Fruit fly (Drosophila melanogaster) whole organism, embryonic: Measurements from ENCODE around the gene CCDC53.

Source experiments
- ATbp ChIP-seq: fragments of 200-800 bp; sonication (Bioruptor generic); optimal IDR thresholded peaks from 2 replicates; lab custom pipeline; 2017; ENCODE audit warnings: missing biosample characterization, mild to moderate bottlenecking, missing genetic modification characterization, missing genetic modification reagents
- Antp ChIP-seq: fragments of 200-800 bp; sonication (Bioruptor generic); optimal IDR thresholded peaks from 3 replicates; lab custom pipeline; 2016; ENCODE audit warnings: missing biosample characterization, missing genetic modification characterization
- Atf-2 ChIP-seq: fragments of 200-800 bp; sonication (Bioruptor generic); optimal IDR thresholded peaks from 2 replicates; lab custom pipeline; 2016; ENCODE audit warnings: missing biosample characterization, missing genetic modification characterization
- B-H2 ChIP-seq: fragments of 200-800 bp; sonication (Bioruptor generic); optimal IDR thresholded peaks from 2 replicates; lab custom pipeline; 2018; ENCODE audit warnings: missing biosample characterization, mild to moderate bottlenecking, missing genetic modification characterization
- CG10321 ChIP-seq: fragments of 200-800 bp; sonication (Bioruptor generic); IDR thresholded peaks from 2 replicates; pipeline ENCODE4 v1.3.6; 2022; ENCODE audit warnings: missing biosample characterization, missing genetic modification characterization
- CG11723 ChIP-seq: fragments of 200-800 bp; sonication (Bioruptor generic); optimal IDR thresholded peaks from 2 replicates; lab custom pipeline; 2017; ENCODE audit warnings: missing biosample characterization, mild to moderate bottlenecking, missing genetic modification characterization
- CG13424 ChIP-seq: fragments of 200-800 bp; sonication (Bioruptor generic); optimal IDR thresholded peaks from 2 replicates; lab custom pipeline; 2019; ENCODE audit warnings: missing biosample characterization, mild to moderate bottlenecking, missing genetic modification characterization, moderate library complexity
- CG14710 ChIP-seq: fragments of 200-800 bp; sonication (Bioruptor generic); optimal IDR thresholded peaks from 3 replicates; lab custom pipeline; 2019; ENCODE audit warnings: missing biosample characterization, mild to moderate bottlenecking, missing genetic modification characterization, moderate library complexity
- CG17359 ChIP-seq: fragments of 200-800 bp; sonication (Bioruptor generic); optimal IDR thresholded peaks from 3 replicates; lab custom pipeline; 2018; ENCODE audit warnings: missing biosample characterization, mild to moderate bottlenecking, missing genetic modification characterization, moderate library complexity
- CG31365 ChIP-seq: fragments of 200-800 bp; sonication (Bioruptor generic); optimal IDR thresholded peaks from 2 replicates; lab custom pipeline; 2018; ENCODE audit warnings: missing biosample characterization, mild to moderate bottlenecking, missing genetic modification characterization
- CG31441 ChIP-seq: fragments of 200-800 bp; sonication (Bioruptor generic); IDR thresholded peaks from 2 replicates; pipeline ENCODE4 v1.3.6; 2022; ENCODE audit warnings: missing biosample characterization, missing genetic modification characterization
- CG32532 ChIP-seq: fragments of 200-800 bp; sonication (Bioruptor generic); IDR thresholded peaks from 2 replicates; pipeline ENCODE4 v1.3.6; 2022; ENCODE audit warnings: missing biosample characterization, missing genetic modification characterization
- CG3995 ChIP-seq: fragments of 200-800 bp; sonication (Bioruptor generic); optimal IDR thresholded peaks from 3 replicates; lab custom pipeline; 2016; ENCODE audit warnings: missing biosample characterization, missing genetic modification characterization
- CG42726 ChIP-seq: fragments of 200-800 bp; sonication (Bioruptor generic); IDR thresholded peaks from 2 replicates; pipeline ENCODE4 v1.3.6; 2022; ENCODE audit warnings: missing biosample characterization, missing genetic modification characterization; ENCODE audit not compliant: partially characterized antibody
- CG4820 ChIP-seq: fragments of 200-800 bp; sonication (Bioruptor generic); optimal IDR thresholded peaks from 3 replicates; lab custom pipeline; 2016; ENCODE audit warnings: missing biosample characterization, missing genetic modification characterization
- CG6854 ChIP-seq: fragments of 200-800 bp; sonication (Bioruptor generic); optimal IDR thresholded peaks from 3 replicates; lab custom pipeline; 2017; ENCODE audit warnings: missing biosample characterization, mild to moderate bottlenecking, missing genetic modification characterization
- CG7786 ChIP-seq: fragments of 200-800 bp; sonication (Bioruptor generic); optimal IDR thresholded peaks from 2 replicates; lab custom pipeline; 2016; ENCODE audit warnings: missing biosample characterization, missing genetic modification characterization
- CG7963 ChIP-seq: fragments of 200-800 bp; sonication (Bioruptor generic); IDR thresholded peaks from 3 replicates; pipeline ENCODE4 v1.3.6; 2022; ENCODE audit warnings: missing biosample characterization, missing genetic modification characterization; ENCODE audit not compliant: partially characterized antibody
- CG7987 ChIP-seq: fragments of 200-800 bp; sonication (Bioruptor generic); optimal IDR thresholded peaks from 2 replicates; lab custom pipeline; 2018; ENCODE audit warnings: missing biosample characterization, mild to moderate bottlenecking, missing genetic modification characterization, moderate library complexity
- CG8290 ChIP-seq, 3 experiments: fragments of 200-800 bp; sonication (Bioruptor generic); optimal IDR thresholded peaks; 2 replicates each; lab custom pipeline; 2016 to 2019; ENCODE audit warnings: missing biosample characterization in 3 of 3, missing genetic modification characterization in 3 of 3, mild to moderate bottlenecking in 2 of 3, moderate library complexity in 1 of 3
- CG9727 ChIP-seq: fragments of 200-800 bp; sonication (Bioruptor generic); optimal IDR thresholded peaks from 3 replicates; lab custom pipeline; 2017; ENCODE audit warnings: missing biosample characterization, mild to moderate bottlenecking, missing genetic modification characterization
- CTCF ChIP-seq: fragments of 200-800 bp; sonication (Bioruptor generic); optimal IDR thresholded peaks from 2 replicates; lab custom pipeline; 2017; ENCODE audit warnings: missing biosample characterization, mild to moderate bottlenecking, missing genetic modification characterization, moderate library complexity
- Doc3 ChIP-seq: fragments of 200-800 bp; sonication (Bioruptor generic); IDR thresholded peaks from 3 replicates; pipeline ENCODE4 v1.3.6; 2022; ENCODE audit warnings: missing biosample characterization, missing genetic modification characterization; ENCODE audit not compliant: partially characterized antibody
- GATAe ChIP-seq: fragments of 200-800 bp; sonication (Bioruptor generic); conservative IDR thresholded peaks from 2 replicates; pipeline ENCODE4 v1.3.6; 2022; ENCODE audit warnings: missing biosample characterization, missing genetic modification characterization
- Hmx ChIP-seq: fragments of 200-800 bp; sonication (Bioruptor generic); optimal IDR thresholded peaks from 2 replicates; lab custom pipeline; 2016; ENCODE audit warnings: missing biosample characterization, missing genetic modification characterization
- Hr3 ChIP-seq: fragments of 200-800 bp; sonication (Bioruptor generic); optimal IDR thresholded peaks from 3 replicates; lab custom pipeline; 2016; ENCODE audit warnings: missing biosample characterization, missing genetic modification characterization
- Med ChIP-seq: fragments of 200-800 bp; sonication (Bioruptor generic); peaks from one replicate; lab custom pipeline; 2016; ENCODE audit warnings: missing biosample characterization, missing genetic modification characterization, mild to moderate bottlenecking, inconsistent platforms, moderate library complexity
- Nf-YA ChIP-seq: fragments of 200-800 bp; sonication (Bioruptor generic); IDR thresholded peaks from 2 replicates; pipeline ENCODE4 v1.3.6; 2022; ENCODE audit warnings: missing biosample characterization, missing genetic modification characterization
- Nf-YC ChIP-seq: fragments of 200-800 bp; optimal IDR thresholded peaks from 3 replicates; lab custom pipeline; 2019; ENCODE audit warnings: missing biosample characterization, mild to moderate bottlenecking, missing genetic modification characterization, moderate library complexity
- Oli ChIP-seq: fragments of 200-800 bp; sonication (Bioruptor generic); optimal IDR thresholded peaks from 2 replicates; lab custom pipeline; 2018; ENCODE audit warnings: missing biosample characterization, mild to moderate bottlenecking, missing genetic modification characterization, moderate library complexity
- Ssrp ChIP-seq: fragments of 200-800 bp; sonication (Bioruptor generic); optimal IDR thresholded peaks from 2 replicates; lab custom pipeline; 2018; ENCODE audit warnings: missing biosample characterization, mild to moderate bottlenecking, missing genetic modification characterization, moderate library complexity
- Xbp1 ChIP-seq: fragments of 200-800 bp; sonication (Bioruptor generic); optimal IDR thresholded peaks from 3 replicates; lab custom pipeline; 2016; ENCODE audit warnings: missing biosample characterization, mild to moderate bottlenecking, missing genetic modification characterization
- ara ChIP-seq: fragments of 200-800 bp; sonication (Bioruptor generic); IDR thresholded peaks from 2 replicates; pipeline ENCODE4 v1.3.6; 2022; ENCODE audit warnings: missing biosample characterization, missing genetic modification characterization
- br ChIP-seq: fragments of >200 bp; optimal IDR thresholded peaks from 2 replicates; lab custom pipeline; 2017
- btn ChIP-seq: fragments of 200-800 bp; sonication (Bioruptor generic); optimal IDR thresholded peaks from 2 replicates; lab custom pipeline; 2016; ENCODE audit warnings: missing biosample characterization, missing genetic modification characterization
- cato ChIP-seq: fragments of 200-800 bp; sonication (Bioruptor generic); optimal IDR thresholded peaks from 2 replicates; lab custom pipeline; 2016; ENCODE audit warnings: missing biosample characterization, missing genetic modification characterization, borderline replicate concordance
- dati ChIP-seq: fragments of 200-800 bp; sonication (Bioruptor generic); IDR thresholded peaks from 2 replicates; pipeline ENCODE4 v1.3.6; 2022; ENCODE audit warnings: missing biosample characterization, missing genetic modification characterization
- ftz-f1 ChIP-seq: fragments of 200-800 bp; sonication (Bioruptor generic); optimal IDR thresholded peaks from 2 replicates; lab custom pipeline; 2016; ENCODE audit warnings: missing biosample characterization, missing genetic modification characterization
- kay ChIP-seq: fragments of 200-800 bp; sonication (Bioruptor generic); optimal IDR thresholded peaks from 2 replicates; lab custom pipeline; 2016; ENCODE audit warnings: missing biosample characterization, missing genetic modification characterization
- mam ChIP-seq: fragments of 200-800 bp; sonication (Bioruptor generic); optimal IDR thresholded peaks from 3 replicates; lab custom pipeline; 2016; ENCODE audit warnings: missing biosample characterization, missing genetic modification characterization
- nerfin-2 ChIP-seq: fragments of 200-800 bp; sonication (Bioruptor generic); IDR thresholded peaks from 2 replicates; pipeline ENCODE4 v1.3.6; 2022; ENCODE audit warnings: missing biosample characterization, missing genetic modification characterization; ENCODE audit not compliant: partially characterized antibody
- oc ChIP-seq: fragments of 200-800 bp; sonication (Bioruptor generic); optimal IDR thresholded peaks from 2 replicates; lab custom pipeline; 2018; ENCODE audit warnings: missing biosample characterization, mild to moderate bottlenecking, missing genetic modification characterization, moderate library complexity
- phol ChIP-seq: fragments of 200-800 bp; sonication (Bioruptor generic); optimal IDR thresholded peaks from 3 replicates; lab custom pipeline; 2018; ENCODE audit warnings: missing biosample characterization, mild to moderate bottlenecking, missing genetic modification characterization, moderate library complexity
- pnt ChIP-seq: fragments of 200-800 bp; sonication (Bioruptor generic); optimal IDR thresholded peaks from 3 replicates; lab custom pipeline; 2016; ENCODE audit warnings: missing biosample characterization, missing genetic modification characterization
- sim ChIP-seq: fragments of 200-800 bp; sonication (Bioruptor generic); IDR thresholded peaks from 2 replicates; pipeline ENCODE4 v1.3.6; 2022; ENCODE audit warnings: missing biosample characterization, missing genetic modification characterization
- ssp ChIP-seq: fragments of 200-800 bp; sonication (Bioruptor generic); IDR thresholded peaks from 2 replicates; pipeline ENCODE4 v1.3.6; 2022; ENCODE audit warnings: missing biosample characterization, missing genetic modification characterization
- tap ChIP-seq: fragments of 200-800 bp; optimal IDR thresholded peaks from 3 replicates; lab custom pipeline; 2019; ENCODE audit warnings: missing biosample characterization, mild to moderate bottlenecking, missing genetic modification characterization, moderate library complexity
- wek ChIP-seq: fragments of 200-800 bp; sonication (Bioruptor generic); optimal IDR thresholded peaks from 3 replicates; lab custom pipeline; 2018; ENCODE audit warnings: missing biosample characterization, mild to moderate bottlenecking, missing genetic modification characterization, moderate library complexity

The CCDC53 gene

dm6 chr2L:7993984-7994854 is 46.7 kb upstream of the CCDC53 start, which contains the start of gene pes (continued):
- TF ChIP-seq Atf-2 = peak; percentile 86
- TF ChIP-seq ara (GFP tag; lab: Robert Waterston, UW) = peak; percentile 90
- TF ChIP-seq CG31441 (GFP tag; lab: Robert Waterston, UW) = peak; percentile 90
- TF ChIP-seq CG6854 (GFP tag; lab: Kevin White, UChicago) = peak; percentile 92
- 0 out of 3 replicates have a peak, but pooled peaks have one; percentile 46 for TF ChIP-seq CG7963 (GFP tag; lab: Robert Waterston, UW)
- TF ChIP-seq cato = no peak
- TF ChIP-seq CG13424 (tag; lab: Kevin White, UChicago) = peak; percentile 20
- peak; percentile 97 for TF ChIP-seq Med (GFP tag; lab: Kevin White, UChicago)
- TF ChIP-seq CG7987 (GFP tag; lab: Kevin White, UChicago) = peak; percentile 63
- TF ChIP-seq CG9727 (GFP tag; lab: Kevin White, UChicago) = peak; percentile 97
- peak; percentile 91 for TF ChIP-seq mam
- peak; percentile 93 for TF ChIP-seq phol (tag; lab: Kevin White, UChicago)
- TF ChIP-seq tap (tag; lab: Kevin White, UChicago) = peak; percentile 57
- peak; percentile 88 for TF ChIP-seq Hmx (GFP tag; lab: Kevin White, UChicago)
- peak; percentile 85 for TF ChIP-seq pnt (GFP tag; lab: Kevin White, UChicago)
- peak; percentile 81 for TF ChIP-seq Antp (GFP tag; lab: Kevin White, UChicago)
- peak; percentile 84 for TF ChIP-seq Oli (tag; lab: Kevin White, UChicago)
- TF ChIP-seq Doc3 (GFP tag; lab: Robert Waterston, UW) = no peak
- peak; percentile 81 for TF ChIP-seq Nf-YC (tag; lab: Kevin White, UChicago)
- TF ChIP-seq CTCF (GFP tag; lab: Kevin White, UChicago) = peak; percentile 53
- peak; percentile 86 for TF ChIP-seq Nf-YA (GFP tag; lab: Robert Waterston, UW)
- TF ChIP-seq dati (GFP tag; lab: Robert Waterston, UW) = peak; percentile 41; the same call in 1 of the 2 replicates
- peak; percentile 50 for TF ChIP-seq CG7786
- peak; percentile 59 for TF ChIP-seq btn (GFP tag; lab: Kevin White, UChicago)
- no peak for TF ChIP-seq CG11723 (GFP tag; lab: Kevin White, UChicago)
- TF ChIP-seq CG14710 (tag; lab: Kevin White, UChicago) = peak; percentile 93
- TF ChIP-seq CG42726 (GFP tag; lab: Robert Waterston, UW) = peak; percentile 55
- TF ChIP-seq CG10321 (GFP tag; lab: Robert Waterston, UW) = peak; percentile 32; the same call in 1 of the 2 replicates
- TF ChIP-seq GATAe (GFP tag; lab: Robert Waterston, UW) = peak; percentile 95
- TF ChIP-seq CG17359 (tag; lab: Kevin White, UChicago) = peak; percentile 88
- TF ChIP-seq kay (GFP tag; lab: Kevin White, UChicago) = peak; percentile 92
- no peak for TF ChIP-seq ssp (GFP tag; lab: Robert Waterston, UW)
- no peak for TF ChIP-seq nerfin-2 (GFP tag; lab: Robert Waterston, UW)
- peak; percentile 40 for TF ChIP-seq Hr3 (GFP tag; lab: Kevin White, UChicago)
- peak; percentile 83 for TF ChIP-seq oc
- TF ChIP-seq CG31365 (tag; lab: Kevin White, UChicago) = peak; percentile 75
- TF ChIP-seq ftz-f1 (GFP tag; lab: Kevin White, UChicago) = peak; percentile 85
- peak; percentile 70 for TF ChIP-seq CG3995
- TF ChIP-seq CG4820 (GFP tag; lab: Kevin White, UChicago) = peak; percentile 92
- TF ChIP-seq B-H2 (GFP tag; lab: Kevin White, UChicago) = peak; percentile 65
- peak; percentile 94 for TF ChIP-seq Xbp1 (GFP tag; lab: Kevin White, UChicago)
- TF ChIP-seq wek = peak; percentile 74
- peak; percentile 96 for TF ChIP-seq CG32532 (GFP tag; lab: Robert Waterston, UW)
- no peak for TF ChIP-seq br (lab: Kevin White, UChicago)
- 0 out of 2 replicates have a peak, but pooled peaks have one; percentile 11 for TF ChIP-seq sim (GFP tag; lab: Robert Waterston, UW)
- TF ChIP-seq ATbp (GFP tag; lab: Kevin White, UChicago) = peak; percentile 66
- peak; percentile 91 for TF ChIP-seq Ssrp (tag; lab: Kevin White, UChicago)
- TF ChIP-seq CG8290 (GFP tag; optimal IDR thresholded peaks at IDR 0.05; lab: Kevin White, UChicago) = peak; percentile 79
- peak; percentile 62 to 69 for TF ChIP-seq CG8290 (tag; optimal IDR thresholded peaks at IDR 0.05; lab: Kevin White, UChicago)
